Worm (Caenorhabditis elegans): ENCODE results near the gene srw-12.

DNA sequence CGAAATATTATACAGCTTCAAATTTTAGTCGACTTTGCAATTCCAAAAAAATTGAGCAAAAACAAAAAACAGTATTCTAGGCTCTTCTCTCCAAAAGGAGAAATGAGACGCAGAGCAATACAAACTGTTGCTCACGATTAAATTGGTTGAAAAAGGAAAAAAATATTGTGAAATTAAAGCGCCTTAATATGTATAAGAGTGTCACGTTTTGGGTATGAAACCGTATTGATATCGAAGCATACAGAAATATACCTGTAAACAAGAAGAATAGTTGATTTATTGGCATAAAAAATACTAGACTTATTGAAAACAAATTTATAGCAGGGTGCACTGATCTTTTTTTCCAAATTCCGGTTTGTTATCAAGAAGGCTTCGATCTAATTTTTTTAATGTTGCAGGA, 27.4 kb upstream of the srw-12 start, which contains the start of gene M01B2.13:
- TF ChIP-seq B0336.3 (GFP tag; IDR thresholded peaks at IDR 0.05) (no peak), ama-1 (optimal IDR thresholded peaks at IDR 0.05) (no peak), ama-1 (GFP tag; optimal IDR thresholded peaks at IDR 0.05) (no peak), sptf-2 (GFP tag; optimal IDR thresholded peaks at IDR 0.05) (no peak), ceh-27 (GFP tag; optimal IDR thresholded peaks at IDR 0.05) (no peak), nfya-1 (tag; optimal IDR thresholded peaks at IDR 0.05; ENCODE audit: borderline replicate concordance, insufficient read depth) (no peak), die-1 (tag; optimal IDR thresholded peaks at IDR 0.05) (no peak)

All from whole organism, young adult.